Fruit fly (Drosophila melanogaster) whole organism, embryonic: ENCODE data around the gene HDAC1.

ENCODE experiments used
- CG11456 ChIP-seq: fragments of 200-800 bp; sonication (Bioruptor generic); IDR thresholded peaks from 3 replicates; pipeline ENCODE4 v1.3.6; 2022; ENCODE audit warnings: missing biosample characterization, missing genetic modification characterization
- Fer2 ChIP-seq: fragments of 200-800 bp; sonication (Bioruptor generic); optimal IDR thresholded peaks from 2 replicates; lab custom pipeline; 2018; ENCODE audit warnings: missing biosample characterization, mild to moderate bottlenecking, missing genetic modification characterization, moderate library complexity
- Hr51 ChIP-seq, 2 experiments: fragments of 200-800 bp; sonication (Bioruptor generic); optimal IDR thresholded peaks; 2 replicates in 1 of 2; 3 replicates in 1 of 2; lab custom pipeline; 2016 to 2018; ENCODE audit warnings: missing biosample characterization in 2 of 2, missing genetic modification characterization in 2 of 2, mild to moderate bottlenecking in 1 of 2, moderate library complexity in 1 of 2
- Neu2 ChIP-seq: fragments of 200-800 bp; sonication (Bioruptor generic); optimal IDR thresholded peaks from 3 replicates; lab custom pipeline; 2016; ENCODE audit warnings: missing biosample characterization, missing genetic modification characterization, borderline replicate concordance
- ara ChIP-seq: fragments of 200-800 bp; sonication (Bioruptor generic); IDR thresholded peaks from 2 replicates; pipeline ENCODE4 v1.3.6; 2022; ENCODE audit warnings: missing biosample characterization, missing genetic modification characterization
- psq ChIP-seq: fragments of 200-800 bp; sonication (Bioruptor generic); optimal IDR thresholded peaks from 2 replicates; lab custom pipeline; 2017; ENCODE audit warnings: missing biosample characterization, missing genetic modification characterization

DNA sequence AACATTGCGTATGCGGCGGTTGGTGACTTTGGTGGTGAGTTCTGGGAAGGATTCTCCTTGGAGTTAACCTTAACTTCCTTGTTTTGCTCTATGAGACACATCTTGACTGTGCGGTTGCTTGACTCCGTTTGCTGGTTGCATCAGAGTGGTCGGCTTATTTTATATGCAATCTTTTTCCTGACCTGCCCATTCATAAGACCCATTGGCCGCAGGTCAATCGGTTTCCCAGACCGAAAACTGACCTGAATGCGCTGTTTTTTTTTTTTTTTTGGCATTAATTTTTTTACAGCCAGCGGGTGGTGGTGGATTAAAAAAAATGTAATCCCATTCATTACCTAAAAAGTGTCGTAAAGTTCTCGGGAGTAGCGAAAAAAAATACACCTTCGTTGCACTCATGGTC, 8.2 kb downstream of the HDAC1 start, which contains the start of gene CG13716:
- TF ChIP-seq Fer2 (tag; lab: Kevin White, UChicago), result no peak
- no peak for TF ChIP-seq Hr51 (GFP tag; optimal IDR thresholded peaks at IDR 0.05; lab: Kevin White, UChicago)
- TF ChIP-seq psq (GFP tag; lab: Kevin White, UChicago), result no peak
- no peak for TF ChIP-seq Neu2 (GFP tag; lab: Kevin White, UChicago)
- TF ChIP-seq CG11456 (GFP tag; lab: Robert Waterston, UW), result no peak
- no peak for TF ChIP-seq ara (GFP tag; lab: Robert Waterston, UW)
